Worm (Caenorhabditis elegans): Measurements from ENCODE around the gene R08E3.3.

DNA sequence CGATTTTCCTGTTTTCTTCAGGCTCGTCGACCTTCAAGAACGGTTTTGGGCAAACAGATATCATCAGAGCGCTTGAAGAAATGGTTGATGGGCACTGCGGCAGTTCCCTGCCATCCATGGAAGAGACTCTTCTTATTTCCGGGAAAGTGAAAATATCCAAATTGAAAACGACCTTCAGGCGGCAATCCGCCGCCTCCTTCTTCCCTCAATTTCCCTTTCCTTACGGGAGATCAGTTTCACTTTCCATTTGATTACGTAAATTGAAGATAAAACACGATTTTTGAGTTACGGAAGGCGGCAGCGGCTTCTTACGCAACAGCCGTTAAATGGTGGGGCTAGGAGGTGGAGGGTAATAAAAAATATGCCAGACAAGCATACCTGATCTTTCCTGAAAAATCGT lies 9.2 kb upstream of the R08E3.3 start:
- TF ChIP-seq zip-11 (GFP tag; IDR thresholded peaks at IDR 0.05): no peak
- TF ChIP-seq hlh-30 (tag; optimal IDR thresholded peaks at IDR 0.05; ENCODE audit: insufficient read depth): no peak
- TF ChIP-seq skn-1 (tag; optimal IDR thresholded peaks at IDR 0.05): no peak
- TF ChIP-seq mdl-1 (tag; optimal IDR thresholded peaks at IDR 0.05): no peak
- no peak for TF ChIP-seq nhr-237 (tag; optimal IDR thresholded peaks at IDR 0.05)
- TF ChIP-seq lsy-2 (tag; optimal IDR thresholded peaks at IDR 0.05): no peak

Data from whole organism, L4 larva.